Fruit fly (Drosophila melanogaster) whole organism, adult: ENCODE data around the gene CG45080.

ENCODE experiments used
- CG11617 ChIP-seq: fragments of 200-800 bp; sonication (Bioruptor generic); optimal IDR thresholded peaks from 2 replicates; lab custom pipeline; 2017; ENCODE audit warnings: mild to moderate bottlenecking, missing biosample characterization, missing genetic modification reagents, missing genetic modification characterization
- CG12768 ChIP-seq: fragments of 200-800 bp; sonication (Bioruptor generic); optimal IDR thresholded peaks from 2 replicates; lab custom pipeline; 2017; ENCODE audit warnings: missing biosample characterization, missing genetic modification characterization, mild to moderate bottlenecking, moderate library complexity, missing genetic modification reagents
- CG14711 ChIP-seq: fragments of 200-800 bp; sonication (Bioruptor generic); optimal IDR thresholded peaks from 2 replicates; lab custom pipeline; 2018; ENCODE audit warnings: missing biosample characterization, mild to moderate bottlenecking, missing genetic modification characterization, moderate library complexity
- CG1620 ChIP-seq: fragments of 200-800 bp; sonication (Bioruptor generic); optimal IDR thresholded peaks from 2 replicates; lab custom pipeline; 2016; ENCODE audit warnings: missing biosample characterization, missing genetic modification characterization
- CG33017 ChIP-seq: fragments of 200-800 bp; sonication (Bioruptor generic); optimal IDR thresholded peaks from 2 replicates; lab custom pipeline; 2018; ENCODE audit warnings: missing biosample characterization, mild to moderate bottlenecking, missing genetic modification characterization, moderate library complexity
- CG5204 ChIP-seq: fragments of 200-800 bp; sonication (Bioruptor generic); optimal IDR thresholded peaks from 2 replicates; lab custom pipeline; 2016; ENCODE audit warnings: missing biosample characterization, missing genetic modification characterization
- CG7045 ChIP-seq: fragments of 200-800 bp; sonication (Bioruptor generic); optimal IDR thresholded peaks from 2 replicates; lab custom pipeline; 2017; ENCODE audit warnings: missing biosample characterization, mild to moderate bottlenecking, missing genetic modification characterization
- CG7101 ChIP-seq: fragments of 200-800 bp; sonication (Bioruptor generic); optimal IDR thresholded peaks from 2 replicates; lab custom pipeline; 2018; ENCODE audit warnings: missing biosample characterization, mild to moderate bottlenecking, missing genetic modification characterization, moderate library complexity
- Clk ChIP-seq: fragments of 200-800 bp; sonication (Bioruptor generic); optimal IDR thresholded peaks from 2 replicates; lab custom pipeline; 2017; ENCODE audit warnings: missing biosample characterization, missing genetic modification characterization
- Crg-1 ChIP-seq: fragments of 200-800 bp; sonication (Bioruptor generic); optimal IDR thresholded peaks from 2 replicates; lab custom pipeline; 2016; ENCODE audit warnings: missing biosample characterization, missing genetic modification characterization
- Hr96 ChIP-seq: fragments of 200-800 bp; sonication (Bioruptor generic); optimal IDR thresholded peaks from 2 replicates; lab custom pipeline; 2016; ENCODE audit warnings: missing biosample characterization, missing genetic modification characterization
- Mnt ChIP-seq: fragments of 200-800 bp; sonication (Bioruptor generic); optimal IDR thresholded peaks from 2 replicates; lab custom pipeline; 2016; ENCODE audit warnings: missing biosample characterization, mild to moderate bottlenecking, missing genetic modification characterization
- bab1 ChIP-seq: fragments of 200-800 bp; sonication (Bioruptor generic); optimal IDR thresholded peaks from 3 replicates; lab custom pipeline; 2019; ENCODE audit warnings: missing biosample characterization, mild to moderate bottlenecking, missing genetic modification characterization, moderate library complexity
- cic ChIP-seq: fragments of 200-800 bp; sonication (Bioruptor generic); optimal IDR thresholded peaks from 2 replicates; lab custom pipeline; 2017; ENCODE audit warnings: missing biosample characterization, mild to moderate bottlenecking, missing genetic modification characterization, moderate library complexity
- cnc ChIP-seq, 2 experiments: fragments of >200 bp; optimal IDR thresholded peaks; 2 replicates each; lab custom pipeline; 2017
- kay ChIP-seq: fragments of 200-800 bp; sonication (Bioruptor generic); peaks from one replicate; lab custom pipeline; 2016; ENCODE audit warnings: missing biosample characterization, missing genetic modification characterization, borderline replicate concordance
- ovo ChIP-seq: fragments of 200-800 bp; sonication (Bioruptor generic); optimal IDR thresholded peaks from 2 replicates; lab custom pipeline; 2016; ENCODE audit warnings: missing biosample characterization, missing genetic modification characterization
- pad ChIP-seq: fragments of 200-800 bp; sonication (Bioruptor generic); optimal IDR thresholded peaks from 3 replicates; lab custom pipeline; 2017; ENCODE audit warnings: missing biosample characterization, missing genetic modification characterization, mild to moderate bottlenecking, moderate library complexity, missing genetic modification reagents
- tj ChIP-seq: fragments of 200-800 bp; sonication (Bioruptor generic); optimal IDR thresholded peaks from 3 replicates; lab custom pipeline; 2017; ENCODE audit warnings: missing biosample characterization, mild to moderate bottlenecking, missing genetic modification characterization, moderate library complexity
- toe ChIP-seq: fragments of 200-800 bp; sonication (Bioruptor generic); optimal IDR thresholded peaks from 2 replicates; lab custom pipeline; 2016; ENCODE audit warnings: missing biosample characterization, missing genetic modification characterization

CG45080 gene

dm6 chr3R:13363347-13363994 is 44.4 kb upstream of the CG45080 start:
- TF ChIP-seq Mnt (GFP tag; lab: Kevin White, UChicago): no peak
- TF ChIP-seq kay: peak; percentile 89
- peak; percentile 80 for TF ChIP-seq pad (GFP tag; lab: Kevin White, UChicago)
- peak in 1 of 2 experiments; percentile 52 for TF ChIP-seq cnc (optimal IDR thresholded peaks at IDR 0.05; lab: Kevin White, UChicago)

dm6 chr3R:13360108-13360507 is 41.0 kb upstream of the CG45080 start:
- TF ChIP-seq CG11617 (GFP tag; lab: Kevin White, UChicago) (no peak), cnc (optimal IDR thresholded peaks at IDR 0.05; lab: Kevin White, UChicago) (no peak), tj (no peak), Mnt (GFP tag; lab: Kevin White, UChicago) (no peak), ovo (GFP tag; lab: Kevin White, UChicago) (no peak), CG14711 (tag; lab: Kevin White, UChicago) (no peak), CG33017 (tag; lab: Kevin White, UChicago) (no peak), CG12768 (GFP tag; lab: Kevin White, UChicago) (no peak), Hr96 (GFP tag; lab: Kevin White, UChicago) (no peak), kay (no peak), CG7045 (no peak), pad (GFP tag; lab: Kevin White, UChicago) (no peak), CG1620 (GFP tag; lab: Kevin White, UChicago) (no peak), CG5204 (GFP tag; lab: Kevin White, UChicago) (no peak), Crg-1 (GFP tag; lab: Kevin White, UChicago) (no peak), toe (GFP tag; lab: Kevin White, UChicago) (no peak), Clk (GFP tag; lab: Kevin White, UChicago) (no peak)

dm6 chr3R:13356960-13357359 is 37.9 kb upstream of the CG45080 start:
- TF ChIP-seq CG1620 (GFP tag; lab: Kevin White, UChicago) (no peak), CG5204 (GFP tag; lab: Kevin White, UChicago) (no peak), Mnt (GFP tag; lab: Kevin White, UChicago) (no peak), Hr96 (GFP tag; lab: Kevin White, UChicago) (no peak), CG33017 (tag; lab: Kevin White, UChicago) (no peak), toe (GFP tag; lab: Kevin White, UChicago) (no peak), kay (no peak), pad (GFP tag; lab: Kevin White, UChicago) (no peak), tj (no peak), CG11617 (GFP tag; lab: Kevin White, UChicago) (no peak)

dm6 chr3R:13353373-13353772 is 34.3 kb upstream of the CG45080 start, which contains the start of gene mthl12:
mthl12 (plus strand) TSS chr3R:13353673.
- TF ChIP-seq CG1620 (GFP tag; lab: Kevin White, UChicago) (no peak), Mnt (GFP tag; lab: Kevin White, UChicago) (no peak), CG5204 (GFP tag; lab: Kevin White, UChicago) (no peak), tj (no peak), cnc (optimal IDR thresholded peaks at IDR 0.05; lab: Kevin White, UChicago) (no peak), Hr96 (GFP tag; lab: Kevin White, UChicago) (no peak), CG7101 (tag; lab: Kevin White, UChicago) (no peak), cic (GFP tag; lab: Kevin White, UChicago) (no peak), CG12768 (GFP tag; lab: Kevin White, UChicago) (no peak), CG14711 (tag; lab: Kevin White, UChicago) (no peak), Crg-1 (GFP tag; lab: Kevin White, UChicago) (no peak), CG33017 (tag; lab: Kevin White, UChicago) (no peak), CG7045 (no peak), bab1 (GFP tag; lab: Kevin White, UChicago) (no peak), toe (GFP tag; lab: Kevin White, UChicago) (no peak), CG11617 (GFP tag; lab: Kevin White, UChicago) (no peak), Clk (GFP tag; lab: Kevin White, UChicago) (no peak), kay (no peak)

- TF ChIP-seq Crg-1 (GFP tag; lab: Kevin White, UChicago) (no peak), bab1 (GFP tag; lab: Kevin White, UChicago) (no peak), pad (GFP tag; lab: Kevin White, UChicago) (no peak), CG33017 (tag; lab: Kevin White, UChicago) (no peak), Mnt (GFP tag; lab: Kevin White, UChicago) (no peak), CG5204 (GFP tag; lab: Kevin White, UChicago) (no peak), Hr96 (GFP tag; lab: Kevin White, UChicago) (no peak), Clk (GFP tag; lab: Kevin White, UChicago) (no peak), kay (no peak), CG14711 (tag; lab: Kevin White, UChicago) (no peak), CG7045 (no peak), CG11617 (GFP tag; lab: Kevin White, UChicago) (no peak), cnc (optimal IDR thresholded peaks at IDR 0.05; lab: Kevin White, UChicago) (no peak), CG7101 (tag; lab: Kevin White, UChicago) (no peak), toe (GFP tag; lab: Kevin White, UChicago) (no peak), cic (GFP tag; lab: Kevin White, UChicago) (no peak)
Observed at dm6 chr3R:13338030-13338429, 19.0 kb upstream of the CG45080 start, which contains the start of gene PK2-R1. PK2-R1 (plus strand) TSS chr3R:13338330.

dm6 chr3R:13334007-13334406 is 14.9 kb upstream of the CG45080 start, which contains the start of gene PK2-R2:
PK2-R2 (minus strand) TSS chr3R:13334166.
- no peak for TF ChIP-seq CG11617 (GFP tag; lab: Kevin White, UChicago)
- no peak for TF ChIP-seq cic (GFP tag; lab: Kevin White, UChicago)
- TF ChIP-seq cnc (optimal IDR thresholded peaks at IDR 0.05; lab: Kevin White, UChicago): no peak
- TF ChIP-seq tj: no peak
- no peak for TF ChIP-seq CG12768 (GFP tag; lab: Kevin White, UChicago)
- no peak for TF ChIP-seq Mnt (GFP tag; lab: Kevin White, UChicago)
- TF ChIP-seq Clk (GFP tag; lab: Kevin White, UChicago): no peak
- no peak for TF ChIP-seq CG7101 (tag; lab: Kevin White, UChicago)
- TF ChIP-seq toe (GFP tag; lab: Kevin White, UChicago): no peak
- TF ChIP-seq Crg-1 (GFP tag; lab: Kevin White, UChicago): no peak
- no peak for TF ChIP-seq CG14711 (tag; lab: Kevin White, UChicago)
- no peak for TF ChIP-seq bab1 (GFP tag; lab: Kevin White, UChicago)
- no peak for TF ChIP-seq CG7045
- no peak for TF ChIP-seq CG5204 (GFP tag; lab: Kevin White, UChicago)
